Fruit fly (Drosophila melanogaster) whole organism, adult: ENCODE data around the gene comm2.

ENCODE experiments used
- Clk ChIP-seq: fragments of 200-800 bp; sonication (Bioruptor generic); optimal IDR thresholded peaks from 2 replicates; lab custom pipeline; 2017; ENCODE audit warnings: missing biosample characterization, missing genetic modification characterization
- Mnt ChIP-seq: fragments of 200-800 bp; sonication (Bioruptor generic); optimal IDR thresholded peaks from 2 replicates; lab custom pipeline; 2016; ENCODE audit warnings: missing biosample characterization, mild to moderate bottlenecking, missing genetic modification characterization

dm6 chr3L:15697916-15698315 is 1.7 kb downstream of the comm2 start:
- TF ChIP-seq Mnt (GFP tag; lab: Kevin White, UChicago) (no peak), Clk (no peak)
